Worm (Caenorhabditis elegans): ENCODE data around the gene nspc-1.

DNA sequence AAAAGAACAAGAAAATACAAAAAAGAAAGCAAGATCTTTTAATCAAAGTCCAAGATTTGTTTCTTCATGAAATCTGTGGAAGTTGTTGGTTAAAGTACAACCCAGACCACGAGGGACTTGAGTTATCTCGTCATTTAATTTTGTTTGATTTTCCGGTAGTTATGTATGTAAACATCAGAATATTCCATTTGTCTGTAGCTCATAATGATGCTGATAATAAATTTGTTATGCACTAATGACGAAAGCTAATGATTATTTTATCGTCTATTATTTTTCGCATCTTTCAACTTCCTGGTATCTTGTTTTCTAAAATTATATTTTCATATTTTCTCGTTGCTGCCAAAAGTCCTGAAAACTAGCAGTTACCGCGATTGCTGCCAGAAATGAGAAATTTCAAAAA lies 11.9 kb downstream of the nspc-1 start:
- no peak for TF ChIP-seq ceh-16 (tag; optimal IDR thresholded peaks at IDR 0.05)
- no peak for TF ChIP-seq skn-1 (tag; optimal IDR thresholded peaks at IDR 0.05)

All from whole organism, L3 larva.